Worm (Caenorhabditis elegans) whole organism, L4 larva: ENCODE data around the gene ucr-2.2.

ENCODE experiments used
- F10B5.3 ChIP-seq: sonication (generic microtip); optimal IDR thresholded peaks from 2 replicates; lab custom pipeline; 2016; ENCODE audit warnings: mild to moderate bottlenecking, missing genetic modification characterization, missing compliant biosample characterization
- F26F4.8 ChIP-seq: fragments of 200-800 bp; sonication (Bioruptor generic); conservative IDR thresholded peaks from 2 replicates; pipeline ENCODE4 v1.3.6; 2022; ENCODE audit warnings: missing genetic modification characterization, missing compliant biosample characterization
- R02D3.7 ChIP-seq: fragments of 150-350 bp; sonication (generic microtip); optimal IDR thresholded peaks from 3 replicates; lab custom pipeline; 2014; ENCODE audit warnings: missing biosample characterization, missing genetic modification characterization
- Y105C5A.15 ChIP-seq: fragments of 200-800 bp; sonication (Bioruptor generic); IDR thresholded peaks from 2 replicates; pipeline ENCODE4 v1.3.6; 2022; ENCODE audit warnings: missing genetic modification characterization, missing compliant biosample characterization
- Y48G9A.11 ChIP-seq: fragments of 200-800 bp; sonication (Bioruptor generic); IDR thresholded peaks from 2 replicates; pipeline ENCODE4 v1.3.6; 2022; ENCODE audit warnings: missing genetic modification reagents, missing genetic modification characterization, missing compliant biosample characterization
- aha-1 ChIP-seq: fragments of 150-350 bp; peaks from one replicate; lab custom pipeline; 2014; ENCODE audit warnings: missing biosample characterization, missing genetic modification characterization
- ceh-28 ChIP-seq: fragments of 150-350 bp; optimal IDR thresholded peaks from 2 replicates; lab custom pipeline; 2014; ENCODE audit warnings: missing biosample characterization, missing genetic modification reagents, missing genetic modification characterization
- ceh-62 ChIP-seq: sonication (generic microtip); optimal IDR thresholded peaks from 2 replicates; lab custom pipeline; 2017; ENCODE audit warnings: missing biosample characterization, missing genetic modification characterization
- ces-1 ChIP-seq: fragments of 150-350 bp; sonication (generic microtip); optimal IDR thresholded peaks from 4 replicates; lab custom pipeline; 2014; ENCODE audit warnings: missing biosample characterization, missing genetic modification reagents, missing genetic modification characterization
- ctbp-1 ChIP-seq: fragments of 200-800 bp; sonication (Bioruptor generic); IDR thresholded peaks from 2 replicates; pipeline ENCODE4 v1.3.6; 2022; ENCODE audit warnings: missing genetic modification reagents, missing genetic modification characterization, missing compliant biosample characterization
- daf-12 ChIP-seq: fragments of 150-350 bp; optimal IDR thresholded peaks from 2 replicates; lab custom pipeline; 2014; ENCODE audit warnings: missing biosample characterization, missing genetic modification reagents, missing genetic modification characterization
- daf-16 ChIP-seq, 3 experiments: sonication (generic microtip); optimal IDR thresholded peaks; 2 replicates each; lab custom pipeline; 2016 to 2017; ENCODE audit warnings: missing genetic modification characterization in 3 of 3, missing genetic modification reagents in 3 of 3, mild to moderate bottlenecking in 2 of 3, missing compliant biosample characterization in 2 of 3, missing biosample characterization in 1 of 3, moderate library complexity in 1 of 3
- dmd-8 ChIP-seq: fragments of 200-800 bp; sonication (Bioruptor generic); IDR thresholded peaks from 2 replicates; pipeline ENCODE4 v1.3.6; 2022; ENCODE audit warnings: missing genetic modification characterization, missing compliant biosample characterization
- dmd-9 ChIP-seq: fragments of 200-800 bp; sonication (Bioruptor generic); IDR thresholded peaks from 2 replicates; pipeline ENCODE4 v1.3.6; 2022; ENCODE audit warnings: missing genetic modification reagents, missing genetic modification characterization, missing compliant biosample characterization
- duxl-1 ChIP-seq: sonication (generic microtip); optimal IDR thresholded peaks from 2 replicates; lab custom pipeline; 2016; ENCODE audit warnings: mild to moderate bottlenecking, missing genetic modification characterization, moderate library complexity, missing compliant biosample characterization; ENCODE audit not compliant: poor library complexity
- egl-43 ChIP-seq: fragments of 200-800 bp; sonication (Bioruptor generic); IDR thresholded peaks from 2 replicates; pipeline ENCODE4 v1.3.6; 2022; ENCODE audit warnings: missing genetic modification reagents, missing genetic modification characterization, missing compliant biosample characterization
- fkh-10 ChIP-seq: fragments of 150-350 bp; optimal IDR thresholded peaks from 2 replicates; lab custom pipeline; 2014; ENCODE audit warnings: missing biosample characterization, missing genetic modification reagents, missing genetic modification characterization
- fos-1 ChIP-seq: fragments of 150-350 bp; optimal IDR thresholded peaks from 2 replicates; lab custom pipeline; 2014; ENCODE audit warnings: missing biosample characterization, missing genetic modification characterization
- gei-8 ChIP-seq: fragments of 200-800 bp; sonication (Bioruptor generic); optimal IDR thresholded peaks from 2 replicates; lab custom pipeline; 2018; ENCODE audit warnings: mild to moderate bottlenecking, missing genetic modification characterization, missing compliant biosample characterization
- hlh-11 ChIP-seq: fragments of 200-800 bp; sonication (Bioruptor generic); optimal IDR thresholded peaks from 2 replicates; lab custom pipeline; 2018; ENCODE audit warnings: mild to moderate bottlenecking, missing genetic modification characterization, missing compliant biosample characterization
- lim-7 ChIP-seq: fragments of 200-800 bp; sonication (Bioruptor generic); IDR thresholded peaks from 2 replicates; pipeline ENCODE4 v1.3.6; 2022; ENCODE audit warnings: missing genetic modification characterization, missing compliant biosample characterization
- lin-1 ChIP-seq: fragments of 200-800 bp; sonication (Bioruptor generic); IDR thresholded peaks from 2 replicates; pipeline ENCODE4 v1.3.6; 2022; ENCODE audit warnings: missing genetic modification reagents, missing genetic modification characterization, missing compliant biosample characterization
- lin-13 ChIP-seq: fragments of 150-350 bp; optimal IDR thresholded peaks from 2 replicates; lab custom pipeline; 2014; ENCODE audit warnings: missing biosample characterization, missing genetic modification reagents, missing genetic modification characterization
- lir-3 ChIP-seq: sonication (generic microtip); optimal IDR thresholded peaks from 2 replicates; lab custom pipeline; 2016; ENCODE audit warnings: mild to moderate bottlenecking, missing genetic modification characterization, missing compliant biosample characterization
- lsy-2 ChIP-seq, 2 experiments: fragments of 150-350 bp in 1 of 2; sonication (generic microtip) in 1 of 2; optimal IDR thresholded peaks; 2 replicates each; lab custom pipeline; 2014 to 2017; ENCODE audit warnings: missing biosample characterization in 2 of 2, missing genetic modification characterization in 2 of 2
- madf-5 ChIP-seq, 2 experiments: fragments of 200-800 bp; sonication (Bioruptor generic); IDR thresholded peaks; 2 replicates each; pipeline ENCODE4 v1.3.6; 2022; ENCODE audit warnings: missing compliant biosample characterization in 2 of 2, missing genetic modification characterization in 2 of 2
- mdl-1 ChIP-seq, 2 experiments: fragments of 150-350 bp in 1 of 2; sonication (generic microtip) in 1 of 2; optimal IDR thresholded peaks; 2 replicates each; lab custom pipeline; 2014 to 2017; ENCODE audit warnings: missing biosample characterization in 2 of 2, missing genetic modification characterization in 2 of 2
- mdt-29 ChIP-seq: fragments of 200-800 bp; sonication (Bioruptor generic); IDR thresholded peaks from 2 replicates; pipeline ENCODE4 v1.3.6; 2022; ENCODE audit warnings: missing genetic modification reagents, missing genetic modification characterization, missing compliant biosample characterization
- mep-1 ChIP-seq: fragments of 150-350 bp; sonication (generic microtip); optimal IDR thresholded peaks from 3 replicates; lab custom pipeline; 2014; ENCODE audit warnings: missing biosample characterization, missing genetic modification characterization
- nhr-111 ChIP-seq: fragments of 200-800 bp; sonication (Bioruptor generic); optimal IDR thresholded peaks from 2 replicates; lab custom pipeline; 2018; ENCODE audit warnings: mild to moderate bottlenecking, missing genetic modification characterization, missing compliant biosample characterization
- nhr-41 ChIP-seq: fragments of 200-800 bp; sonication (Bioruptor generic); IDR thresholded peaks from 2 replicates; pipeline ENCODE4 v1.3.6; 2022; ENCODE audit warnings: missing genetic modification reagents, missing genetic modification characterization, missing compliant biosample characterization
- nhr-48 ChIP-seq: sonication (generic microtip); optimal IDR thresholded peaks from 2 replicates; lab custom pipeline; 2016; ENCODE audit warnings: mild to moderate bottlenecking, missing genetic modification characterization, missing compliant biosample characterization
- nhr-6 ChIP-seq: fragments of 150-350 bp; optimal IDR thresholded peaks from 2 replicates; lab custom pipeline; 2014; ENCODE audit warnings: missing biosample characterization, missing genetic modification characterization
- nhr-76 ChIP-seq: fragments of 150-350 bp; optimal IDR thresholded peaks from 2 replicates; lab custom pipeline; 2014; ENCODE audit warnings: missing biosample characterization, missing genetic modification characterization
- php-3 ChIP-seq: fragments of 200-800 bp; sonication (Bioruptor generic); IDR thresholded peaks from 2 replicates; pipeline ENCODE4 v1.3.6; 2022; ENCODE audit warnings: missing genetic modification reagents, missing genetic modification characterization, missing compliant biosample characterization
- sdz-12 ChIP-seq: fragments of 200-800 bp; sonication (Bioruptor generic); optimal IDR thresholded peaks from 2 replicates; lab custom pipeline; 2018; ENCODE audit warnings: mild to moderate bottlenecking, missing genetic modification characterization, missing compliant biosample characterization
- set-16 ChIP-seq: fragments of 200-800 bp; sonication (Bioruptor generic); IDR thresholded peaks from 2 replicates; pipeline ENCODE4 v1.3.6; 2022; ENCODE audit warnings: missing genetic modification reagents, missing genetic modification characterization, missing compliant biosample characterization
- skn-1 ChIP-seq: fragments of 150-350 bp; optimal IDR thresholded peaks from 2 replicates; lab custom pipeline; 2014; ENCODE audit warnings: missing biosample characterization, missing genetic modification characterization
- unc-39 ChIP-seq: sonication (generic microtip); optimal IDR thresholded peaks from 2 replicates; lab custom pipeline; 2017; ENCODE audit warnings: missing biosample characterization, missing genetic modification characterization
- unc-62 ChIP-seq, 3 experiments: fragments of 150-350 bp in 1 of 3; sonication (generic microtip); optimal IDR thresholded peaks in 2 of 3; peaks in 1 of 3; 1 replicate in 1 of 3; 2 replicates in 2 of 3; lab custom pipeline; 2014 to 2017; ENCODE audit warnings: missing biosample characterization in 3 of 3, missing genetic modification characterization in 3 of 3, missing genetic modification reagents in 3 of 3, missing genotype in 1 of 3
- vab-7 ChIP-seq: fragments of 200-800 bp; sonication (Bioruptor generic); IDR thresholded peaks from 2 replicates; pipeline ENCODE4 v1.3.6; 2022; ENCODE audit warnings: missing genetic modification reagents, missing genetic modification characterization, missing compliant biosample characterization
- zag-1 ChIP-seq: fragments of 150-350 bp; optimal IDR thresholded peaks from 2 replicates; lab custom pipeline; 2014; ENCODE audit warnings: missing biosample characterization, missing genetic modification characterization

ucr-2.2 gene

ce11 chrX:15191370-15191769, 17.7 kb downstream of the ucr-2.2 start:
- TF ChIP-seq ceh-28 (no peak), hlh-11 (tag; lab: Kevin White, UChicago) (peak; percentile 30), daf-16 (GFP tag; optimal IDR thresholded peaks at IDR 0.05; lab: Kevin White, UChicago) (peak in 1 of 2 experiments; percentile 27), daf-16 (tag; optimal IDR thresholded peaks at IDR 0.05; lab: Kevin White, UChicago) (no peak), lsy-2 (tag; optimal IDR thresholded peaks at IDR 0.05; lab: Kevin White, UChicago) (peak in 1 of 2 experiments; percentile 5), mep-1 (peak; percentile 11), mdt-29 (GFP tag; lab: Robert Waterston, UW) (no peak), unc-62 (GFP tag; optimal IDR thresholded peaks at IDR 0.05 in 1 of 2; lab: Kevin White, UChicago) (peak in 1 of 2 experiments; percentile 65), unc-62 (tag; optimal IDR thresholded peaks at IDR 0.05; lab: Kevin White, UChicago) (no peak)

- TF ChIP-seq unc-62 (GFP tag; optimal IDR thresholded peaks at IDR 0.05 in 1 of 2; lab: Kevin White, UChicago) (peak in 1 of 2 experiments; percentile 12), unc-62 (tag; optimal IDR thresholded peaks at IDR 0.05; lab: Kevin White, UChicago) (no peak), nhr-41 (no peak)
Measured at ce11 chrX:15194283-15194682, 20.6 kb downstream of the ucr-2.2 start, which contains the start of gene phat-6. Gene phat-6 (minus strand): TSS chrX:15194383.

ce11 chrX:15199052-15199451, 25.3 kb downstream of the ucr-2.2 start, which contains the start of gene snt-7:
Gene snt-7 (minus strand): TSS chrX:15199152.
- TF ChIP-seq unc-62 (GFP tag; optimal IDR thresholded peaks at IDR 0.05 in 1 of 2; lab: Kevin White, UChicago) (peak in 1 of 2 experiments; percentile 25), unc-62 (tag; optimal IDR thresholded peaks at IDR 0.05; lab: Kevin White, UChicago) (no peak), nhr-48 (tag; lab: Kevin White, UChicago) (no peak)

ce11 chrX:15200146-15200545, 26.4 kb downstream of the ucr-2.2 start:
- TF ChIP-seq fkh-10 (GFP tag; lab: Kevin White, UChicago): peak; percentile 49
- TF ChIP-seq R02D3.7 (tag; lab: Kevin White, UChicago): no peak
- TF ChIP-seq ces-1 (GFP tag; lab: Kevin White, UChicago): peak; percentile 13
- TF ChIP-seq F10B5.3 (tag; lab: Kevin White, UChicago): no peak
- no peak for TF ChIP-seq vab-7 (GFP tag; lab: Robert Waterston, UW)
- TF ChIP-seq daf-12 (tag; lab: Kevin White, UChicago): no peak
- TF ChIP-seq mdl-1 (tag; optimal IDR thresholded peaks at IDR 0.05; lab: Kevin White, UChicago): no peak
- TF ChIP-seq aha-1 (tag; lab: Kevin White, UChicago): no peak
- no peak for TF ChIP-seq egl-43
- no peak for TF ChIP-seq lin-1 (GFP tag; lab: Robert Waterston, UW)
- no peak for TF ChIP-seq lim-7
- TF ChIP-seq nhr-76 (tag; lab: Kevin White, UChicago): no peak
- 0 out of 2 replicates have a peak, but pooled peaks have one; percentile 31 for TF ChIP-seq ctbp-1 (GFP tag; lab: Robert Waterston, UW)
- TF ChIP-seq duxl-1 (tag; lab: Kevin White, UChicago): no peak
- no peak for TF ChIP-seq lir-3 (tag; lab: Kevin White, UChicago)
- TF ChIP-seq dmd-8: no peak
- TF ChIP-seq ceh-62: no peak
- no peak for TF ChIP-seq hlh-11 (tag; lab: Kevin White, UChicago)

ce11 chrX:15200720-15201119, 27.0 kb downstream of the ucr-2.2 start:
- TF ChIP-seq set-16 (peak; percentile 25; the same call in 1 of the 2 replicates), fos-1 (no peak), Y48G9A.11 (peak; percentile 90), Y105C5A.15 (peak; percentile 69), daf-16 (GFP tag; optimal IDR thresholded peaks at IDR 0.05; lab: Kevin White, UChicago) (peak; percentile 82 to 83), daf-16 (tag; optimal IDR thresholded peaks at IDR 0.05; lab: Kevin White, UChicago) (peak; percentile 81), egl-43 (peak; percentile 98), gei-8 (GFP tag; lab: Kevin White, UChicago) (peak; percentile 68), sdz-12 (GFP tag; lab: Kevin White, UChicago) (peak; percentile 63), mdl-1 (tag; optimal IDR thresholded peaks at IDR 0.05; lab: Kevin White, UChicago) (peak in 1 of 2 experiments; percentile 62), F26F4.8 (GFP tag; lab: Robert Waterston, UW) (peak; percentile 92), skn-1 (no peak), nhr-6 (tag; lab: Kevin White, UChicago) (peak; percentile 72), lin-13 (GFP tag; lab: Kevin White, UChicago) (peak; percentile 76), nhr-111 (GFP tag; lab: Kevin White, UChicago) (no peak), dmd-9 (GFP tag; lab: Robert Waterston, UW) (peak; percentile 89), madf-5 (GFP tag; IDR thresholded peaks at IDR 0.05; lab: Robert Waterston, UW) (peak; percentile 71 to 74; a peak in 3 of 4 replicates), php-3 (peak; percentile 79), zag-1 (tag; lab: Kevin White, UChicago) (no peak), nhr-41 (peak; percentile 85), unc-39 (tag; lab: Kevin White, UChicago) (no peak)
